Worm (Caenorhabditis elegans): ENCODE data around the gene zmp-1.

Gene zmp-1

ce11 chrIII:5938013-5938412 lies 5.3 kb upstream of the zmp-1 start (continued):
- TF ChIP-seq nhr-76 (tag; optimal IDR thresholded peaks at IDR 0.05) (no peak), zag-1 (tag; optimal IDR thresholded peaks at IDR 0.05) (no peak), nhr-12 (tag; optimal IDR thresholded peaks at IDR 0.05) (no peak), unc-98 (GFP tag; IDR thresholded peaks at IDR 0.05) (no peak), ceh-63 (GFP tag; optimal IDR thresholded peaks at IDR 0.05) (no peak), sptf-1 (tag; optimal IDR thresholded peaks at IDR 0.05) (no peak), ces-1 (GFP tag; optimal IDR thresholded peaks at IDR 0.05) (no peak), nhr-71 (tag; optimal IDR thresholded peaks at IDR 0.05) (peak; percentile 84), pax-3 (tag; optimal IDR thresholded peaks at IDR 0.05) (no peak), lin-14 (GFP tag; optimal IDR thresholded peaks at IDR 0.05) (peak; percentile 91), efl-1 (optimal IDR thresholded peaks at IDR 0.05) (peak in 1 of 2 experiments; percentile 34), efl-1 (GFP tag; optimal IDR thresholded peaks at IDR 0.05 in 1 of 2) (peak; percentile 18 to 62), sox-4 (tag; optimal IDR thresholded peaks at IDR 0.05) (no peak), snu-23 (GFP tag; optimal IDR thresholded peaks at IDR 0.05) (peak; percentile 75), ceh-90 (tag; optimal IDR thresholded peaks at IDR 0.05) (no peak), egl-13 (tag; optimal IDR thresholded peaks at IDR 0.05) (no peak), pag-3 (tag; optimal IDR thresholded peaks at IDR 0.05; ENCODE audit: borderline replicate concordance, insufficient read depth) (no peak), lin-15B (tag; optimal IDR thresholded peaks at IDR 0.05) (no peak), lin-35 (GFP tag; optimal IDR thresholded peaks at IDR 0.05) (peak in 1 of 2 experiments; percentile 61), swsn-7 (tag; optimal IDR thresholded peaks at IDR 0.05) (peak; percentile 13), nhr-85 (tag) (peak; percentile 95), zip-4 (GFP tag; optimal IDR thresholded peaks at IDR 0.05) (no peak), unc-130 (tag; optimal IDR thresholded peaks at IDR 0.05) (peak; percentile 76), snpc-4 (tag; optimal IDR thresholded peaks at IDR 0.05) (no peak), fkh-10 (GFP tag; optimal IDR thresholded peaks at IDR 0.05) (no peak), sup-37 (GFP tag; optimal IDR thresholded peaks at IDR 0.05) (no peak), mdl-1 (tag; optimal IDR thresholded peaks at IDR 0.05) (peak in 1 of 2 experiments; percentile 76), xbp-1 (tag; optimal IDR thresholded peaks at IDR 0.05) (peak; percentile 47), pqm-1 (tag; optimal IDR thresholded peaks at IDR 0.05) (no peak), ceh-8 (GFP tag; optimal IDR thresholded peaks at IDR 0.05) (no peak), C34B4.2 (tag; optimal IDR thresholded peaks at IDR 0.05) (no peak), lin-39 (tag; optimal IDR thresholded peaks at IDR 0.05) (no peak), vab-15 (tag; optimal IDR thresholded peaks at IDR 0.05) (peak; percentile 17), rnt-1 (tag; optimal IDR thresholded peaks at IDR 0.05) (peak; percentile 32), nhr-237 (tag; optimal IDR thresholded peaks at IDR 0.05) (no peak), nhr-28 (tag; optimal IDR thresholded peaks at IDR 0.05) (no peak), grh-1 (GFP tag; IDR thresholded peaks at IDR 0.05) (peak; percentile 80), nhr-90 (tag; optimal IDR thresholded peaks at IDR 0.05; ENCODE audit: poor library complexity) (peak; percentile 63), nhr-84 (tag; optimal IDR thresholded peaks at IDR 0.05) (no peak)

- TF ChIP-seq mef-2 (tag; optimal IDR thresholded peaks at IDR 0.05) (no peak), rnt-1 (tag; optimal IDR thresholded peaks at IDR 0.05) (no peak), jun-1 (tag; optimal IDR thresholded peaks at IDR 0.05) (no peak), ces-1 (GFP tag; optimal IDR thresholded peaks at IDR 0.05) (no peak), ztf-4 (tag; optimal IDR thresholded peaks at IDR 0.05) (no peak), fkh-8 (tag; optimal IDR thresholded peaks at IDR 0.05) (peak; percentile 30), lin-14 (GFP tag; optimal IDR thresholded peaks at IDR 0.05) (peak; percentile 32), unc-130 (tag; optimal IDR thresholded peaks at IDR 0.05) (no peak), ceh-63 (GFP tag; optimal IDR thresholded peaks at IDR 0.05) (no peak), fkh-10 (GFP tag; optimal IDR thresholded peaks at IDR 0.05) (peak; percentile 53), C04F5.9 (tag; optimal IDR thresholded peaks at IDR 0.05) (no peak)
These were observed 4.2 kb upstream of the zmp-1 start, which contains the start of gene EGAP1.1 for ce11 chrIII:5936992-5937391. Gene EGAP1.1 (minus strand): TSS chrIII:5937220.

Measured in whole organism, L1 larva.